Worm (Caenorhabditis elegans) whole organism, late embryonic: ENCODE results near the gene glf-1.

Experiments used
- F13H6.1 ChIP-seq: sonication (generic microtip); optimal IDR thresholded peaks from 2 replicates; lab custom pipeline; 2016; ENCODE audit warnings: missing genetic modification characterization, missing compliant biosample characterization
- ahr-1 ChIP-seq: sonication (generic microtip); optimal IDR thresholded peaks from 2 replicates; lab custom pipeline; 2016; ENCODE audit warnings: missing genetic modification characterization, missing compliant biosample characterization
- ama-1 ChIP-seq: fragments of 150-350 bp; optimal IDR thresholded peaks from 2 replicates; lab custom pipeline; 2014
- ceh-14 ChIP-seq: sonication (generic microtip); optimal IDR thresholded peaks from 2 replicates; lab custom pipeline; 2016; ENCODE audit warnings: missing genotype, missing genetic modification characterization, missing compliant biosample characterization
- ceh-22 ChIP-seq: sonication (generic microtip); optimal IDR thresholded peaks from 2 replicates; lab custom pipeline; 2017; ENCODE audit warnings: missing biosample characterization, missing genetic modification characterization
- fkh-10 ChIP-seq: fragments of 150-350 bp; optimal IDR thresholded peaks from 2 replicates; lab custom pipeline; 2014; ENCODE audit warnings: missing biosample characterization, missing genetic modification reagents, missing genetic modification characterization
- hlh-15 ChIP-seq: sonication (generic microtip); optimal IDR thresholded peaks from 2 replicates; lab custom pipeline; 2016; ENCODE audit warnings: missing genetic modification characterization, missing compliant biosample characterization
- madf-2 ChIP-seq: sonication (generic microtip); optimal IDR thresholded peaks from 2 replicates; lab custom pipeline; 2017; ENCODE audit warnings: missing genetic modification characterization, missing compliant biosample characterization
- mec-3 ChIP-seq: sonication (generic microtip); optimal IDR thresholded peaks from 2 replicates; lab custom pipeline; 2016; ENCODE audit warnings: borderline replicate concordance, missing genetic modification characterization, missing compliant biosample characterization
- pax-1 ChIP-seq: fragments of 150-350 bp; optimal IDR thresholded peaks from 2 replicates; lab custom pipeline; 2014; ENCODE audit warnings: missing biosample characterization, missing genetic modification characterization
- pha-4 ChIP-seq: fragments of 150-350 bp; optimal IDR thresholded peaks from 2 replicates; lab custom pipeline; 2018; ENCODE audit warnings: missing biosample characterization, missing genetic modification reagents, missing genetic modification characterization
- pros-1 ChIP-seq: fragments of 150-350 bp; optimal IDR thresholded peaks from 2 replicates; lab custom pipeline; 2014; ENCODE audit warnings: missing biosample characterization, missing genetic modification reagents, missing genetic modification characterization

DNA sequence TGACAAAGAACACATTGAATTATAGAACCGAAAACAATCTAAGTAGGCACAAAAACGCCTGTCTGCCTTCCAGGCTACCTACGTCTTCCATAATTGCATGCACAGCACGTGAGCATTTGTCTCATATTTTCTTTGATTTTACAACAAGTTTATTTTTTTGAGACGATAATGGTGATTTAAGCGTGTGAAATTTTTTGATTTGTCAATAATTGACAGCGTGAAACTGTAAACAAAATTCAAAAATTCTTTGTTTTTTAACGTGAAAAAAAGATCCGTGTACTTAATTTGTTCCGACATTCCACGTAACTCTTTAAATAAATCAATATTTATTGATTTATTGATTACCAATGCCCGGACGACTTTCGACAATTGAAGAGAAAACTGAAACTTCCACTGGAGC, 31.4 kb downstream of the glf-1 start, which contains the start of gene dhhc-13:
- no peak for TF ChIP-seq mec-3
- TF ChIP-seq pha-4 = no peak
- no peak for TF ChIP-seq F13H6.1 (tag; lab: Kevin White, UChicago)
- TF ChIP-seq ceh-22 (tag; lab: Kevin White, UChicago) = no peak
- no peak for TF ChIP-seq ama-1 (lab: Kevin White, UChicago)
- TF ChIP-seq fkh-10 (GFP tag; lab: Kevin White, UChicago) = no peak
- TF ChIP-seq madf-2 = no peak
- TF ChIP-seq ahr-1 (tag; lab: Kevin White, UChicago) = no peak
- no peak for TF ChIP-seq pros-1 (tag; lab: Kevin White, UChicago)
- TF ChIP-seq ceh-14 (tag; lab: Kevin White, UChicago) = no peak
- TF ChIP-seq hlh-15 = no peak
- TF ChIP-seq pax-1 = no peak
